Worm (Caenorhabditis elegans): ENCODE results near the gene K02E7.12.

K02E7.12 gene

ce11 chrII:1104409-1104808 lies 33.4 kb downstream of the K02E7.12 start, which contains the start of gene T13B5.9:
Gene T13B5.9 (minus strand): TSS chrII:1104509.
- no peak for TF ChIP-seq hlh-11 (tag; optimal IDR thresholded peaks at IDR 0.05)
- no peak for TF ChIP-seq gei-8 (GFP tag; optimal IDR thresholded peaks at IDR 0.05)
- TF ChIP-seq dpl-1 (GFP tag; optimal IDR thresholded peaks at IDR 0.05): no peak

ce11 chrII:1105291-1105690 lies 34.3 kb downstream of the K02E7.12 start:
- TF ChIP-seq jun-1 (tag; optimal IDR thresholded peaks at IDR 0.05) (no peak), set-16 (GFP tag; IDR thresholded peaks at IDR 0.05) (peak; percentile 99), aly-2 (tag; optimal IDR thresholded peaks at IDR 0.05) (no peak), pha-4 (GFP tag; IDR thresholded peaks at IDR 0.05) (peak; percentile 95; the same call in 1 of the 2 replicates), pha-4 (tag; optimal IDR thresholded peaks at IDR 0.05) (no peak), nhr-11 (tag; optimal IDR thresholded peaks at IDR 0.05) (no peak)

- TF ChIP-seq mes-2 (tag; optimal IDR thresholded peaks at IDR 0.05; ENCODE audit: poor library complexity, severe bottlenecking): no peak
- TF ChIP-seq lin-38 (GFP tag; IDR thresholded peaks at IDR 0.05): 0 out of 2 replicates have a peak, but pooled peaks have one; percentile 19
Measured at ce11 chrII:1106914-1107597, 36.1 kb downstream of the K02E7.12 start, which contains the start of gene col-40. Gene col-40 (minus strand): TSS chrII:1106964.

- TF ChIP-seq ceh-82 (tag; optimal IDR thresholded peaks at IDR 0.05): no peak
- no peak for TF ChIP-seq snpc-4 (tag; optimal IDR thresholded peaks at IDR 0.05)
- TF ChIP-seq daf-16 (GFP tag; optimal IDR thresholded peaks at IDR 0.05): no peak
- no peak for TF ChIP-seq daf-16 (tag; optimal IDR thresholded peaks at IDR 0.05)
- TF ChIP-seq dmd-8 (GFP tag; IDR thresholded peaks at IDR 0.05): no peak
- TF ChIP-seq pha-4 (GFP tag; IDR thresholded peaks at IDR 0.05): no peak
- no peak for TF ChIP-seq pha-4 (tag; optimal IDR thresholded peaks at IDR 0.05)
- TF ChIP-seq F37D6.2 (tag; optimal IDR thresholded peaks at IDR 0.05): no peak
Measured at ce11 chrII:1110901-1111300, 39.9 kb downstream of the K02E7.12 start, which contains the start of gene lips-11. Gene lips-11 (minus strand): TSS chrII:1111001.

ce11 chrII:1114133-1114532 lies 43.2 kb downstream of the K02E7.12 start, which contains the start of gene lips-12:
Gene lips-12 (minus strand): TSS chrII:1114233.
- TF ChIP-seq aly-2 (tag; optimal IDR thresholded peaks at IDR 0.05) (no peak), unc-130 (GFP tag; optimal IDR thresholded peaks at IDR 0.05) (no peak), Y75B8A.6 (GFP tag; IDR thresholded peaks at IDR 0.05) (no peak), ZK337.2 (GFP tag; IDR thresholded peaks at IDR 0.05) (no peak), hlh-30 (tag; optimal IDR thresholded peaks at IDR 0.05; ENCODE audit: insufficient read depth) (no peak), F26F4.8 (GFP tag; conservative IDR thresholded peaks at IDR 0.05) (no peak), zfp-2 (tag; optimal IDR thresholded peaks at IDR 0.05) (no peak)

ce11 chrII:1116521-1116920 lies 45.5 kb downstream of the K02E7.12 start:
- no peak for TF ChIP-seq tra-1 (GFP tag; IDR thresholded peaks at IDR 0.05)
- peak; percentile 56 for TF ChIP-seq aha-1 (tag)

ce11 chrII:1117992-1118729 lies 47.2 kb downstream of the K02E7.12 start, which contains the start of gene lips-13:
Gene lips-13 (minus strand): TSS chrII:1118042.
- TF ChIP-seq ceh-82 (tag; optimal IDR thresholded peaks at IDR 0.05) (no peak), set-16 (GFP tag; IDR thresholded peaks at IDR 0.05) (no peak), nhr-28 (tag; optimal IDR thresholded peaks at IDR 0.05) (no peak), gei-8 (GFP tag; optimal IDR thresholded peaks at IDR 0.05) (no peak), ztf-7 (tag; optimal IDR thresholded peaks at IDR 0.05) (no peak), rbr-2 (tag; optimal IDR thresholded peaks at IDR 0.05) (no peak), daf-12 (tag; optimal IDR thresholded peaks at IDR 0.05) (no peak), nhr-76 (tag; optimal IDR thresholded peaks at IDR 0.05) (no peak), tag-97 (GFP tag; IDR thresholded peaks at IDR 0.05) (no peak), madf-5 (GFP tag; IDR thresholded peaks at IDR 0.05) (no peak), Y75B8A.6 (GFP tag; IDR thresholded peaks at IDR 0.05) (no peak), mdl-1 (tag; optimal IDR thresholded peaks at IDR 0.05) (no peak), skn-1 (tag; optimal IDR thresholded peaks at IDR 0.05) (no peak), duxl-1 (tag; optimal IDR thresholded peaks at IDR 0.05; ENCODE audit: poor library complexity) (no peak), lin-38 (GFP tag; IDR thresholded peaks at IDR 0.05) (no peak)

Measured in whole organism, L4 larva.